Worm (Caenorhabditis elegans): ENCODE results near the gene C16A3.6.

DNA sequence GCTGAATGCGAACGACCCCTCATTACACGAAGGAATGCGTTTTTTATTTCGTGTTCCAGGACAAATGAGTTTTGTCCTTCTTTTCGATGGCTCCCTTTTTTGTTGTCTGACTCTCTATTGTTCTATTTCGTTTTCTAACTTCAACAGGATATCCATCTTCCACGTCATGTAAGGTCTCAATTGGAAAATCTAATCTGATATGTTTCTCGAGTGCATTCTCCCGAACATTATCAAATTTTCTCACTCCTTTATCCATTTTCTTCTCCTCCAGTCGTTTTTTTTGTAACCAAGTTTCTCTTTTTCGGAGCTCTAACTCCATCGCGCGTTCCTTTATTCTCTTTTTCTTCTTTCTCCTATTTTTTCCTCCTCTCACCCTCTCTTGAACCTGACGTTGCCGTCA is 28.6 kb upstream of the C16A3.6 start:
- TF ChIP-seq nhr-12 (tag; optimal IDR thresholded peaks at IDR 0.05), result no peak
- no peak for TF ChIP-seq F13H6.1 (tag; optimal IDR thresholded peaks at IDR 0.05)
- no peak for TF ChIP-seq unc-55 (GFP tag; optimal IDR thresholded peaks at IDR 0.05)
